Worm (Caenorhabditis elegans) whole organism, L3 larva: ENCODE data around the gene unc-6.

Source experiments
- fkh-10 ChIP-seq: sonication (generic microtip); optimal IDR thresholded peaks from 2 replicates; lab custom pipeline; 2017; ENCODE audit warnings: missing biosample characterization, missing genetic modification reagents, missing genetic modification characterization
- nhr-76 ChIP-seq: fragments of 150-350 bp; sonication (generic microtip); optimal IDR thresholded peaks from 5 replicates; lab custom pipeline; 2014; ENCODE audit warnings: missing biosample characterization, missing genetic modification characterization
- pha-4 ChIP-seq: fragments of 150-350 bp; optimal IDR thresholded peaks from 2 replicates; lab custom pipeline; 2014; ENCODE audit warnings: missing biosample characterization, missing genetic modification reagents, missing genetic modification characterization

ce11 chrX:6861564-6861963 lies 27.9 kb upstream of the unc-6 start:
- TF ChIP-seq nhr-76 (no peak), fkh-10 (GFP tag; lab: Kevin White, UChicago) (no peak), pha-4 (tag; lab: Kevin White, UChicago) (no peak)
